Worm (Caenorhabditis elegans) whole organism, early embryonic: ENCODE results near the gene snf-11.

ENCODE experiments used
- B0310.2 ChIP-seq: sonication (generic microtip); optimal IDR thresholded peaks from 2 replicates; lab custom pipeline; 2016; ENCODE audit warnings: mild to moderate bottlenecking, missing genetic modification characterization, missing compliant biosample characterization
- F13C5.2 ChIP-seq: sonication (generic microtip); optimal IDR thresholded peaks from 2 replicates; lab custom pipeline; 2017; ENCODE audit warnings: mild to moderate bottlenecking, missing genetic modification characterization, inconsistent platforms, missing compliant biosample characterization
- aly-1 ChIP-seq: sonication (generic microtip); optimal IDR thresholded peaks from 2 replicates; lab custom pipeline; 2016; ENCODE audit warnings: missing genetic modification characterization, missing compliant biosample characterization
- ama-1 ChIP-seq: fragments of 150-350 bp; optimal IDR thresholded peaks from 2 replicates; lab custom pipeline; 2014
- ceh-13 ChIP-seq: fragments of 200-800 bp; sonication (Bioruptor generic); optimal IDR thresholded peaks from 2 replicates; lab custom pipeline; 2018; ENCODE audit warnings: mild to moderate bottlenecking, missing genetic modification characterization, missing compliant biosample characterization
- ceh-36 ChIP-seq: sonication (generic microtip); optimal IDR thresholded peaks from 2 replicates; lab custom pipeline; 2016; ENCODE audit warnings: missing genetic modification characterization, inconsistent platforms, missing compliant biosample characterization
- ets-7 ChIP-seq: sonication (generic microtip); optimal IDR thresholded peaks from 2 replicates; lab custom pipeline; 2016; ENCODE audit warnings: missing genotype, missing genetic modification characterization, missing compliant biosample characterization
- flt-1 ChIP-seq: fragments of 200-800 bp; sonication (Bioruptor generic); IDR thresholded peaks from 2 replicates; pipeline ENCODE4 v1.3.6; 2022; ENCODE audit warnings: missing genetic modification characterization, missing compliant biosample characterization
- hmbx-1 ChIP-seq: sonication (generic microtip); optimal IDR thresholded peaks from 2 replicates; lab custom pipeline; 2016; ENCODE audit warnings: mild to moderate bottlenecking, missing genetic modification characterization, missing compliant biosample characterization
- hmg-4 ChIP-seq: fragments of 200-800 bp; sonication (Bioruptor generic); optimal IDR thresholded peaks from 2 replicates; lab custom pipeline; 2018; ENCODE audit warnings: mild to moderate bottlenecking, missing genetic modification characterization, missing compliant biosample characterization
- hnd-1 ChIP-seq: sonication (generic microtip); optimal IDR thresholded peaks from 2 replicates; lab custom pipeline; 2016; ENCODE audit warnings: missing genetic modification characterization, missing compliant biosample characterization
- pes-1 ChIP-seq: fragments of 200-800 bp; sonication (Bioruptor generic); IDR thresholded peaks from 2 replicates; pipeline ENCODE4 v1.3.6; 2022; ENCODE audit warnings: missing genetic modification reagents, missing genetic modification characterization, missing compliant biosample characterization
- scrt-1 ChIP-seq: fragments of 200-800 bp; sonication (Bioruptor generic); IDR thresholded peaks from 2 replicates; pipeline ENCODE4 v1.3.6; 2022; ENCODE audit warnings: missing genetic modification characterization, missing compliant biosample characterization
- sea-1 ChIP-seq: fragments of 200-800 bp; sonication (Bioruptor generic); conservative IDR thresholded peaks from 2 replicates; pipeline ENCODE4 v1.3.6; 2022; ENCODE audit warnings: missing genetic modification characterization, missing compliant biosample characterization
- tbx-11 ChIP-seq: fragments of 200-800 bp; sonication (Bioruptor generic); IDR thresholded peaks from 2 replicates; pipeline ENCODE4 v1.3.6; 2022; ENCODE audit warnings: missing genetic modification characterization, missing compliant biosample characterization
- tbx-37 ChIP-seq: fragments of 200-800 bp; sonication (Bioruptor generic); conservative IDR thresholded peaks from 2 replicates; pipeline ENCODE4 v1.3.6; 2022; ENCODE audit warnings: missing genetic modification reagents, missing genetic modification characterization, missing compliant biosample characterization
- tra-4 ChIP-seq: sonication (generic microtip); optimal IDR thresholded peaks from 2 replicates; lab custom pipeline; 2017; ENCODE audit warnings: missing genetic modification characterization, missing compliant biosample characterization

The snf-11 gene

ce11 chrV:11311013-11311472, 2.8 kb upstream of the snf-11 start, which contains the start of gene T03F7.7:
Gene T03F7.7 (plus strand): TSS chrV:11311422.
- no peak for TF ChIP-seq tbx-11 (GFP tag; lab: Robert Waterston, UW)
- TF ChIP-seq sea-1 (GFP tag; lab: Robert Waterston, UW), result no peak
- TF ChIP-seq tbx-37 (GFP tag; lab: Robert Waterston, UW), result no peak
- no peak for TF ChIP-seq hmbx-1 (tag; lab: Kevin White, UChicago)
- TF ChIP-seq ceh-13 (GFP tag; lab: Kevin White, UChicago), result no peak
- TF ChIP-seq hmg-4 (GFP tag; lab: Kevin White, UChicago), result no peak
- TF ChIP-seq ceh-36 (tag; lab: Kevin White, UChicago), result no peak
- TF ChIP-seq ama-1 (lab: Kevin White, UChicago), result no peak
- no peak for TF ChIP-seq F13C5.2 (tag; lab: Kevin White, UChicago)
- TF ChIP-seq B0310.2, result no peak
- no peak for TF ChIP-seq tra-4
- TF ChIP-seq pes-1 (GFP tag; lab: Robert Waterston, UW), result no peak
- no peak for TF ChIP-seq scrt-1
- TF ChIP-seq hnd-1 (tag; lab: Kevin White, UChicago), result no peak
- TF ChIP-seq aly-1 (tag; lab: Kevin White, UChicago), result no peak

ce11 chrV:11308915-11309314, 669 bp upstream of the snf-11 start:
- TF ChIP-seq sea-1 (GFP tag; lab: Robert Waterston, UW), result no peak
- TF ChIP-seq tbx-11 (GFP tag; lab: Robert Waterston, UW), result no peak
- TF ChIP-seq hnd-1 (tag; lab: Kevin White, UChicago), result no peak

- TF ChIP-seq ama-1 (lab: Kevin White, UChicago) (no peak), ceh-13 (GFP tag; lab: Kevin White, UChicago) (no peak), hnd-1 (tag; lab: Kevin White, UChicago) (no peak), hmbx-1 (tag; lab: Kevin White, UChicago) (no peak), sea-1 (GFP tag; lab: Robert Waterston, UW) (no peak), hmg-4 (GFP tag; lab: Kevin White, UChicago) (no peak), F13C5.2 (tag; lab: Kevin White, UChicago) (no peak), tbx-11 (GFP tag; lab: Robert Waterston, UW) (no peak), tra-4 (no peak)
These were observed 465 bp downstream of the snf-11 start for ce11 chrV:11307781-11308180.

- TF ChIP-seq ama-1 (lab: Kevin White, UChicago) (no peak), tbx-11 (GFP tag; lab: Robert Waterston, UW) (no peak), B0310.2 (no peak), ceh-36 (tag; lab: Kevin White, UChicago) (no peak), aly-1 (tag; lab: Kevin White, UChicago) (no peak), hmg-4 (GFP tag; lab: Kevin White, UChicago) (no peak), hnd-1 (tag; lab: Kevin White, UChicago) (no peak), tbx-37 (GFP tag; lab: Robert Waterston, UW) (no peak), pes-1 (GFP tag; lab: Robert Waterston, UW) (no peak), F13C5.2 (tag; lab: Kevin White, UChicago) (no peak), flt-1 (GFP tag; lab: Robert Waterston, UW) (no peak), hmbx-1 (tag; lab: Kevin White, UChicago) (no peak)
These were observed 3.4 kb downstream of the snf-11 start, which contains the start of gene srh-45 for ce11 chrV:11304879-11305278. Gene srh-45 (minus strand): TSS chrV:11304979.

- TF ChIP-seq ets-7 (tag; lab: Kevin White, UChicago) (no peak), tra-4 (no peak), hnd-1 (tag; lab: Kevin White, UChicago) (no peak), pes-1 (GFP tag; lab: Robert Waterston, UW) (no peak), B0310.2 (no peak), aly-1 (tag; lab: Kevin White, UChicago) (no peak), F13C5.2 (tag; lab: Kevin White, UChicago) (no peak), tbx-37 (GFP tag; lab: Robert Waterston, UW) (no peak), sea-1 (GFP tag; lab: Robert Waterston, UW) (no peak), ama-1 (lab: Kevin White, UChicago) (no peak), hmg-4 (GFP tag; lab: Kevin White, UChicago) (no peak), hmbx-1 (tag; lab: Kevin White, UChicago) (no peak)
These were observed 4.0 kb downstream of the snf-11 start for ce11 chrV:11304200-11304599.

ce11 chrV:11302698-11303097, 5.5 kb downstream of the snf-11 start, which contains the start of gene srh-46:
Gene srh-46 (minus strand): TSS chrV:11302886.
- TF ChIP-seq ama-1 (lab: Kevin White, UChicago) (no peak), sea-1 (GFP tag; lab: Robert Waterston, UW) (no peak), tbx-11 (GFP tag; lab: Robert Waterston, UW) (no peak), B0310.2 (no peak), hmg-4 (GFP tag; lab: Kevin White, UChicago) (no peak), ceh-13 (GFP tag; lab: Kevin White, UChicago) (no peak), tbx-37 (GFP tag; lab: Robert Waterston, UW) (no peak), scrt-1 (no peak), hnd-1 (tag; lab: Kevin White, UChicago) (no peak), F13C5.2 (tag; lab: Kevin White, UChicago) (no peak), ets-7 (tag; lab: Kevin White, UChicago) (no peak), tra-4 (no peak), flt-1 (GFP tag; lab: Robert Waterston, UW) (no peak), pes-1 (GFP tag; lab: Robert Waterston, UW) (no peak), ceh-36 (tag; lab: Kevin White, UChicago) (no peak)

- TF ChIP-seq tra-4 (no peak), ama-1 (lab: Kevin White, UChicago) (no peak), tbx-11 (GFP tag; lab: Robert Waterston, UW) (no peak), F13C5.2 (tag; lab: Kevin White, UChicago) (no peak), ceh-13 (GFP tag; lab: Kevin White, UChicago) (no peak), ceh-36 (tag; lab: Kevin White, UChicago) (no peak), scrt-1 (no peak), ets-7 (tag; lab: Kevin White, UChicago) (no peak), sea-1 (GFP tag; lab: Robert Waterston, UW) (no peak), hmbx-1 (tag; lab: Kevin White, UChicago) (no peak), aly-1 (tag; lab: Kevin White, UChicago) (no peak), B0310.2 (no peak), pes-1 (GFP tag; lab: Robert Waterston, UW) (no peak)
These were observed 7.7 kb downstream of the snf-11 start, which contains the start of gene srh-47 for ce11 chrV:11300539-11300938. Gene srh-47 (minus strand): TSS chrV:11300639.
